Fruit fly (Drosophila melanogaster): ENCODE results near the gene Tspo.

Gene Tspo

dm6 chr2L:530245-530644 lies 29.2 kb upstream of the Tspo start (continued):
- TF ChIP-seq CG30403 (GFP tag; optimal IDR thresholded peaks at IDR 0.05) (peak; percentile 11), Xrp1 (GFP tag; IDR thresholded peaks at IDR 0.05) (peak; percentile 48; the same call in 1 of the 2 replicates), CG18619 (GFP tag; optimal IDR thresholded peaks at IDR 0.05) (no peak), bowl (GFP tag; IDR thresholded peaks at IDR 0.05) (no peak), CG2199 (GFP tag; IDR thresholded peaks at IDR 0.05) (no peak)

DNA sequence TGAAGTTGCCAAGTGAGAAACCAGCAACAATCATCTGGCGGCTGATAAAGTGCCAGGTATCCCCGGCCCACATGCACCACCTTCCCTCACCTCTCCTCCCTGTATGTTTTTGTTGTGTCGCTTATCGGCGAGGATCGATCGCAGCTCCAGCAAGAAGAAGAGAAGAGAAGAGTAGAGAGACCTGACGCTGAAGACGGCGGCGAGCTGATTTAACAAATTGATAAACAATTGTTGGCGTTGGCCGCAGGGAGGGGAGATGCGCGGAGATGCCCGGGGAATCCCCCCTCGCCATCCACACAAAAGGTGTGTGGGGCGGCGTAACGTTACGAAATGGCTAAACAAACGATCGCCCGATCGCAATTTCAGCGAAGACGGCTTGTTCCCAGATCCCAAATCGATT lies 25.7 kb upstream of the Tspo start:
- TF ChIP-seq cas (GFP tag; IDR thresholded peaks at IDR 0.05) (no peak), scrt (GFP tag; optimal IDR thresholded peaks at IDR 0.05) (no peak), Doc3 (GFP tag; IDR thresholded peaks at IDR 0.05; ENCODE audit: partially characterized antibody) (no peak), crol (GFP tag; IDR thresholded peaks at IDR 0.05) (peak; percentile 79), grn (GFP tag; optimal IDR thresholded peaks at IDR 0.05) (peak; percentile 81)

DNA sequence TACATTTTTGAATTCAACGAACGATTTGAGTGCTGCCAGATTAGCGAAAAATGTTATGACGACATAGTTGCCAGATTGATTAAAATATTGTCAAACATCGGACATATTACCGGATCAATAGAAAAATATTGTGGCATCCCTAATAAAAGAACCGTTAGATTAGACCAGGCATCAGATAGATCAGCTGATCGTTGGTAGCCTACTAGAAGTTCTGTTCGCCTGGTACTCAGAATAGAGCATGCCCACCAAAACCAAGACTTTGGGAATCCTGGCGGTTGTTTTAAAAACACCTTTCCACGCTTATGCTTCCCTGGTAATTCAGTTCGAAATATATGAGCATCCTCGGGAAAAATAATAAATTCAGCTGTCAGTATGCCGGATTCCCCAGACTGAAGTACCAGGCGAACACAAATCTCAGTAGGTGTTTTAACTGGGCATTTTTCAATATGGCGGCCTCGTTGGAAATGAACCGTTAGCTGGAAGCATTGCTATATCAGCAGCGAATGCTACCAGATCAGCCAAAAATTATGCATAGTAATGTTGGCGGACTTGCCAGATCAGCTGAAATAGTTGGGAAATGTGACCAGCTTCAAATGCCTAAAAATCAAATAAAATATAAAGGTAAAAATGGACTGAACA lies 18.7 kb upstream of the Tspo start:
- TF ChIP-seq CG12104 (GFP tag; optimal IDR thresholded peaks at IDR 0.05) (no peak), Fer1 (GFP tag; optimal IDR thresholded peaks at IDR 0.05) (peak; percentile 6), Chrac-16 (GFP tag; optimal IDR thresholded peaks at IDR 0.05) (no peak), CG15601 (tag; optimal IDR thresholded peaks at IDR 0.05) (peak; percentile 45), CG4854 (GFP tag; optimal IDR thresholded peaks at IDR 0.05) (no peak), ems (GFP tag; optimal IDR thresholded peaks at IDR 0.05) (no peak), CG7786 (GFP tag; optimal IDR thresholded peaks at IDR 0.05) (no peak), CG13775 (GFP tag; optimal IDR thresholded peaks at IDR 0.05) (no peak), Atf-2 (GFP tag; optimal IDR thresholded peaks at IDR 0.05) (no peak), NFAT (GFP tag; IDR thresholded peaks at IDR 0.05) (peak; percentile 45; the same call in 1 of the 2 replicates), tgo (GFP tag; IDR thresholded peaks at IDR 0.05) (no peak), jing (GFP tag; optimal IDR thresholded peaks at IDR 0.05) (no peak), CG31388 (GFP tag; optimal IDR thresholded peaks at IDR 0.05) (no peak), Dbx (GFP tag; IDR thresholded peaks at IDR 0.05) (no peak), CG8089 (GFP tag; optimal IDR thresholded peaks at IDR 0.05) (no peak), CG4730 (GFP tag; IDR thresholded peaks at IDR 0.05) (no peak), mirr (GFP tag; optimal IDR thresholded peaks at IDR 0.05) (peak; percentile 37), CG34376 (GFP tag; optimal IDR thresholded peaks at IDR 0.05) (peak; percentile 79), CG7839 (tag; optimal IDR thresholded peaks at IDR 0.05) (peak; percentile 1), gcm (GFP tag; optimal IDR thresholded peaks at IDR 0.05) (peak; percentile 58), Atf3 (GFP tag; optimal IDR thresholded peaks at IDR 0.05) (no peak), slou (GFP tag; optimal IDR thresholded peaks at IDR 0.05) (no peak), CG4360 (GFP tag; IDR thresholded peaks at IDR 0.05) (no peak), CG7271 (tag; optimal IDR thresholded peaks at IDR 0.05) (no peak), CG1024 (GFP tag; IDR thresholded peaks at IDR 0.05) (no peak), CG6854 (GFP tag; optimal IDR thresholded peaks at IDR 0.05) (no peak), CG15011 (GFP tag; optimal IDR thresholded peaks at IDR 0.05) (no peak), vnd (GFP tag; IDR thresholded peaks at IDR 0.05; ENCODE audit: partially characterized antibody) (peak; percentile 51; the same call in 2 of the 3 replicates), CG17912 (GFP tag; optimal IDR thresholded peaks at IDR 0.05) (peak; percentile 77), kah (GFP tag; optimal IDR thresholded peaks at IDR 0.05) (no peak), CG15479 (GFP tag; optimal IDR thresholded peaks at IDR 0.05) (no peak), CG32532 (GFP tag; IDR thresholded peaks at IDR 0.05) (no peak), az2 (GFP tag; optimal IDR thresholded peaks at IDR 0.05) (no peak), ERR (GFP tag; optimal IDR thresholded peaks at IDR 0.05) (no peak), sens (GFP tag) (peak; percentile 85), CG4707 (GFP tag; optimal IDR thresholded peaks at IDR 0.05) (no peak), pfk (GFP tag; optimal IDR thresholded peaks at IDR 0.05) (no peak), HmgD (GFP tag; optimal IDR thresholded peaks at IDR 0.05) (peak; percentile 41), CG6654 (GFP tag; optimal IDR thresholded peaks at IDR 0.05) (no peak)
